Fruit fly (Drosophila melanogaster): ENCODE measurements around the gene Gem4c.
A peak's percentile ranks its signal among the peaks of the same experiment; 100 is the strongest.

The Gem4c gene

dm6 chrX:3964965-3965420 lies 20.1 kb downstream of the Gem4c start, which contains the start of gene lva (continued):
- TF ChIP-seq Bdp1 (GFP tag; optimal IDR thresholded peaks at IDR 0.05) (no peak), bcd (GFP tag; optimal IDR thresholded peaks at IDR 0.05) (no peak), nom (GFP tag; optimal IDR thresholded peaks at IDR 0.05) (no peak), scrt (GFP tag; optimal IDR thresholded peaks at IDR 0.05) (no peak), CG7786 (GFP tag; optimal IDR thresholded peaks at IDR 0.05) (no peak), ac (GFP tag; optimal IDR thresholded peaks at IDR 0.05) (no peak), CG2202 (tag; optimal IDR thresholded peaks at IDR 0.05) (no peak), caup (GFP tag; optimal IDR thresholded peaks at IDR 0.05; ENCODE audit: severe bottlenecking) (no peak), Hr78 (GFP tag; optimal IDR thresholded peaks at IDR 0.05) (no peak), CG10462 (GFP tag; optimal IDR thresholded peaks at IDR 0.05) (no peak), cato (GFP tag; optimal IDR thresholded peaks at IDR 0.05; ENCODE audit: borderline replicate concordance) (no peak), dati (GFP tag; IDR thresholded peaks at IDR 0.05) (no peak), CG6654 (GFP tag; optimal IDR thresholded peaks at IDR 0.05) (no peak), CG2116 (GFP tag; optimal IDR thresholded peaks at IDR 0.05) (peak; percentile 64), slou (GFP tag; optimal IDR thresholded peaks at IDR 0.05) (no peak), tup (GFP tag; optimal IDR thresholded peaks at IDR 0.05) (no peak), CG18619 (GFP tag; optimal IDR thresholded peaks at IDR 0.05) (no peak), ab (GFP tag; optimal IDR thresholded peaks at IDR 0.05) (no peak), D19A (tag; optimal IDR thresholded peaks at IDR 0.05) (no peak), bigmax (GFP tag; optimal IDR thresholded peaks at IDR 0.05) (no peak), Kr (GFP tag; optimal IDR thresholded peaks at IDR 0.05) (no peak), Atf3 (GFP tag; optimal IDR thresholded peaks at IDR 0.05) (no peak), fru (optimal IDR thresholded peaks at IDR 0.05) (no peak), cad (GFP tag; optimal IDR thresholded peaks at IDR 0.05) (no peak), Usf (GFP tag; optimal IDR thresholded peaks at IDR 0.05) (no peak), crc (GFP tag; optimal IDR thresholded peaks at IDR 0.05) (no peak), kah (GFP tag; optimal IDR thresholded peaks at IDR 0.05) (no peak), ase (GFP tag; IDR thresholded peaks at IDR 0.05) (no peak), vvl (GFP tag; IDR thresholded peaks at IDR 0.05) (0 out of 2 replicates have a peak, but pooled peaks have one; percentile 10), CG3838 (GFP tag; optimal IDR thresholded peaks at IDR 0.05) (no peak), Pdp1 (GFP tag; optimal IDR thresholded peaks at IDR 0.05) (no peak), lab (GFP tag; optimal IDR thresholded peaks at IDR 0.05) (no peak), zen2 (GFP tag; IDR thresholded peaks at IDR 0.05; ENCODE audit: partially characterized antibody) (no peak; the same call in 2 of the 3 replicates), B-H1 (GFP tag; IDR thresholded peaks at IDR 0.05) (no peak), CG7556 (GFP tag; optimal IDR thresholded peaks at IDR 0.05) (no peak), Ptx1 (GFP tag; IDR thresholded peaks at IDR 0.05) (no peak), wek (GFP tag; optimal IDR thresholded peaks at IDR 0.05) (no peak), tin (GFP tag; optimal IDR thresholded peaks at IDR 0.05) (no peak), trem (tag; optimal IDR thresholded peaks at IDR 0.05) (peak; percentile 51), CG8388 (GFP tag; optimal IDR thresholded peaks at IDR 0.05) (no peak), ham (GFP tag; IDR thresholded peaks at IDR 0.05) (no peak), cwo (GFP tag; optimal IDR thresholded peaks at IDR 0.05) (no peak), CG15479 (GFP tag; optimal IDR thresholded peaks at IDR 0.05) (no peak), knrl (GFP tag; IDR thresholded peaks at IDR 0.05; ENCODE audit: partially characterized antibody) (peak; percentile 14; the same call in 1 of the 3 replicates), MESR4 (GFP tag; optimal IDR thresholded peaks at IDR 0.05) (peak; percentile 97), Ada2b (GFP tag; IDR thresholded peaks at IDR 0.05) (no peak), ranshi (GFP tag; IDR thresholded peaks at IDR 0.05) (no peak), ems (GFP tag; optimal IDR thresholded peaks at IDR 0.05) (no peak), CG8478 (optimal IDR thresholded peaks at IDR 0.05) (peak; percentile 89), CG4424 (GFP tag; optimal IDR thresholded peaks at IDR 0.05) (no peak), sc (optimal IDR thresholded peaks at IDR 0.05) (no peak), sc (GFP tag; optimal IDR thresholded peaks at IDR 0.05) (no peak)
